Fruit fly (Drosophila melanogaster) whole organism, embryonic: ENCODE data around the gene PIG-U.

Source experiments
- CG10979 ChIP-seq: fragments of 200-800 bp; sonication (Bioruptor generic); optimal IDR thresholded peaks from 2 replicates; lab custom pipeline; 2018; ENCODE audit warnings: missing biosample characterization, mild to moderate bottlenecking, missing genetic modification characterization, moderate library complexity
- CG13123 ChIP-seq: fragments of 200-800 bp; sonication (Bioruptor generic); optimal IDR thresholded peaks from 2 replicates; lab custom pipeline; 2016; ENCODE audit warnings: missing biosample characterization, missing genetic modification characterization
- CG13287 ChIP-seq: fragments of 200-800 bp; sonication (Bioruptor generic); IDR thresholded peaks from 2 replicates; pipeline ENCODE4 v1.3.6; 2022; ENCODE audit warnings: missing biosample characterization, missing genetic modification characterization; ENCODE audit not compliant: partially characterized antibody
- CG15601 ChIP-seq: fragments of 200-800 bp; sonication (Bioruptor generic); optimal IDR thresholded peaks from 3 replicates; lab custom pipeline; 2019; ENCODE audit warnings: missing biosample characterization, mild to moderate bottlenecking, missing genetic modification characterization, moderate library complexity
- CG16779 ChIP-seq: fragments of 200-800 bp; sonication (Bioruptor generic); IDR thresholded peaks from 2 replicates; pipeline ENCODE4 v1.3.6; 2022; ENCODE audit warnings: missing biosample characterization, missing genetic modification characterization
- CG16813 ChIP-seq: fragments of 200-800 bp; sonication (Bioruptor generic); IDR thresholded peaks from 3 replicates; pipeline ENCODE4 v1.3.6; 2022; ENCODE audit warnings: missing biosample characterization, missing genetic modification characterization; ENCODE audit not compliant: partially characterized antibody
- CG17361 ChIP-seq: fragments of 200-800 bp; sonication (Bioruptor generic); IDR thresholded peaks from 3 replicates; pipeline ENCODE4 v1.3.6; 2022; ENCODE audit warnings: missing biosample characterization, missing genetic modification characterization
- CG17612 ChIP-seq: fragments of 200-800 bp; sonication (Bioruptor generic); IDR thresholded peaks from 2 replicates; pipeline ENCODE4 v1.3.6; 2022; ENCODE audit warnings: missing biosample characterization, missing genetic modification characterization
- CG18011 ChIP-seq: fragments of 200-800 bp; sonication (Bioruptor generic); optimal IDR thresholded peaks from 2 replicates; lab custom pipeline; 2017; ENCODE audit warnings: missing biosample characterization, missing genetic modification characterization, mild to moderate bottlenecking, moderate library complexity, missing genotype
- CG2199 ChIP-seq: fragments of 200-800 bp; sonication (Bioruptor generic); IDR thresholded peaks from 3 replicates; pipeline ENCODE4 v1.3.6; 2022; ENCODE audit warnings: missing biosample characterization, missing genetic modification characterization
- CG2712 ChIP-seq: fragments of 200-800 bp; optimal IDR thresholded peaks from 3 replicates; lab custom pipeline; 2019; ENCODE audit warnings: missing biosample characterization, mild to moderate bottlenecking, missing genetic modification characterization, moderate library complexity
- CG30403 ChIP-seq: fragments of 200-800 bp; sonication (Bioruptor generic); optimal IDR thresholded peaks from 3 replicates; lab custom pipeline; 2016; ENCODE audit warnings: missing biosample characterization, missing genetic modification characterization
- CG31365 ChIP-seq: fragments of 200-800 bp; sonication (Bioruptor generic); optimal IDR thresholded peaks from 2 replicates; lab custom pipeline; 2018; ENCODE audit warnings: missing biosample characterization, mild to moderate bottlenecking, missing genetic modification characterization
- CG6765 ChIP-seq: fragments of 200-800 bp; sonication (Bioruptor generic); optimal IDR thresholded peaks from 3 replicates; lab custom pipeline; 2017; ENCODE audit warnings: missing biosample characterization, mild to moderate bottlenecking, missing genetic modification characterization
- CTCF ChIP-seq: fragments of 200-800 bp; sonication (Bioruptor generic); optimal IDR thresholded peaks from 2 replicates; lab custom pipeline; 2017; ENCODE audit warnings: missing biosample characterization, mild to moderate bottlenecking, missing genetic modification characterization, moderate library complexity
- D ChIP-seq, 2 experiments: fragments of 200-800 bp in 1 of 2; fragments of >200 bp in 1 of 2; sonication (Bioruptor generic) in 1 of 2; optimal IDR thresholded peaks; 2 replicates in 1 of 2; 3 replicates in 1 of 2; lab custom pipeline; 2017; ENCODE audit warnings: mild to moderate bottlenecking in 1 of 2, missing biosample characterization in 1 of 2, missing genetic modification characterization in 1 of 2, missing genetic modification reagents in 1 of 2
- D19A ChIP-seq: fragments of 200-800 bp; optimal IDR thresholded peaks from 3 replicates; lab custom pipeline; 2019; ENCODE audit warnings: missing biosample characterization, mild to moderate bottlenecking, missing genetic modification characterization, moderate library complexity
- Deaf1 ChIP-seq: fragments of 200-800 bp; optimal IDR thresholded peaks from 3 replicates; lab custom pipeline; 2019; ENCODE audit warnings: missing biosample characterization, mild to moderate bottlenecking, missing genetic modification characterization, moderate library complexity
- Ets65A ChIP-seq: fragments of 200-800 bp; sonication (Bioruptor generic); peaks from one replicate; lab custom pipeline; 2016; ENCODE audit warnings: missing biosample characterization, missing genetic modification characterization
- Gsc ChIP-seq: fragments of 200-800 bp; sonication (Bioruptor generic); IDR thresholded peaks from 2 replicates; pipeline ENCODE4 v1.3.6; 2022; ENCODE audit warnings: missing biosample characterization, missing genetic modification characterization
- Gug ChIP-seq: fragments of 200-800 bp; sonication (Bioruptor generic); IDR thresholded peaks from 4 replicates; pipeline ENCODE4 v1.3.6; 2022; ENCODE audit warnings: missing biosample characterization, missing genetic modification characterization
- HLH3B ChIP-seq: fragments of 200-800 bp; sonication (Bioruptor generic); IDR thresholded peaks from 2 replicates; pipeline ENCODE4 v1.3.6; 2022; ENCODE audit warnings: missing biosample characterization, missing genetic modification characterization
- Hr51 ChIP-seq, 2 experiments: fragments of 200-800 bp; sonication (Bioruptor generic); optimal IDR thresholded peaks; 2 replicates in 1 of 2; 3 replicates in 1 of 2; lab custom pipeline; 2016 to 2018; ENCODE audit warnings: missing biosample characterization in 2 of 2, missing genetic modification characterization in 2 of 2, mild to moderate bottlenecking in 1 of 2, moderate library complexity in 1 of 2
- MBD-R2 ChIP-seq: fragments of 200-800 bp; sonication (Bioruptor generic); IDR thresholded peaks from 2 replicates; pipeline ENCODE4 v1.3.6; 2022; ENCODE audit warnings: missing biosample characterization, missing genetic modification characterization
- Med ChIP-seq: fragments of 200-800 bp; sonication (Bioruptor generic); peaks from one replicate; lab custom pipeline; 2016; ENCODE audit warnings: missing biosample characterization, missing genetic modification characterization, mild to moderate bottlenecking, inconsistent platforms, moderate library complexity
- Mrtf ChIP-seq: fragments of 200-800 bp; sonication (Bioruptor generic); IDR thresholded peaks from 3 replicates; pipeline ENCODE4 v1.3.6; 2022; ENCODE audit warnings: missing biosample characterization, missing genetic modification characterization
- Pdp1 ChIP-seq, 2 experiments: fragments of 200-800 bp; sonication (Bioruptor generic); optimal IDR thresholded peaks; 3 replicates each; lab custom pipeline; 2016; ENCODE audit warnings: missing biosample characterization in 2 of 2, missing genetic modification characterization in 2 of 2, mild to moderate bottlenecking in 1 of 2, moderate library complexity in 1 of 2
- Rx ChIP-seq: fragments of 200-800 bp; sonication (Bioruptor generic); IDR thresholded peaks from 2 replicates; pipeline ENCODE4 v1.3.6; 2022; ENCODE audit warnings: missing biosample characterization, missing genetic modification characterization
- Scr ChIP-seq: fragments of 200-800 bp; sonication (Bioruptor generic); IDR thresholded peaks from 2 replicates; pipeline ENCODE4 v1.3.6; 2022; ENCODE audit warnings: missing biosample characterization, missing genetic modification characterization; ENCODE audit not compliant: partially characterized antibody
- Sox102F ChIP-seq: fragments of 200-800 bp; sonication (Bioruptor generic); optimal IDR thresholded peaks from 2 replicates; lab custom pipeline; 2018; ENCODE audit warnings: missing biosample characterization, mild to moderate bottlenecking, missing genetic modification characterization, moderate library complexity
- ato ChIP-seq: fragments of 200-800 bp; sonication (Bioruptor generic); IDR thresholded peaks from 2 replicates; pipeline ENCODE4 v1.3.6; 2022; ENCODE audit warnings: missing biosample characterization, missing genetic modification characterization; ENCODE audit not compliant: partially characterized antibody
- dimm ChIP-seq: fragments of 200-800 bp; sonication (Bioruptor generic); IDR thresholded peaks from 2 replicates; pipeline ENCODE4 v1.3.6; 2022; ENCODE audit warnings: missing biosample characterization, missing genetic modification characterization
- dpn ChIP-seq, 2 experiments: fragments of 200-800 bp; sonication (Bioruptor generic); optimal IDR thresholded peaks; 3 replicates each; lab custom pipeline; 2016; ENCODE audit warnings: missing biosample characterization in 2 of 2, missing genetic modification characterization in 2 of 2
- dysf ChIP-seq: fragments of 200-800 bp; sonication (Bioruptor generic); IDR thresholded peaks from 3 replicates; pipeline ENCODE4 v1.3.6; 2022; ENCODE audit warnings: missing biosample characterization, missing genetic modification characterization
- eve ChIP-seq, 2 experiments: fragments of >200 bp; optimal IDR thresholded peaks; 2 replicates each; lab custom pipeline; 2017; ENCODE audit warnings: missing biosample characterization in 2 of 2, missing genetic modification characterization in 2 of 2
- eyg ChIP-seq: fragments of 200-800 bp; sonication (Bioruptor generic); optimal IDR thresholded peaks from 3 replicates; lab custom pipeline; 2016; ENCODE audit warnings: missing biosample characterization, missing genetic modification characterization
- hbn ChIP-seq: fragments of 200-800 bp; sonication (Bioruptor generic); IDR thresholded peaks from 2 replicates; pipeline ENCODE4 v1.3.6; 2022; ENCODE audit warnings: missing biosample characterization, missing genetic modification characterization; ENCODE audit not compliant: partially characterized antibody
- jigr1 ChIP-seq: fragments of 200-800 bp; sonication (Bioruptor generic); IDR thresholded peaks from 3 replicates; pipeline ENCODE4 v1.3.6; 2022; ENCODE audit warnings: missing biosample characterization, missing genetic modification characterization
- nau ChIP-seq: fragments of 200-800 bp; sonication (Bioruptor generic); optimal IDR thresholded peaks from 3 replicates; lab custom pipeline; 2017; ENCODE audit warnings: missing biosample characterization, mild to moderate bottlenecking, missing genetic modification characterization, missing genetic modification reagents
- sima ChIP-seq: fragments of 200-800 bp; sonication (Bioruptor generic); optimal IDR thresholded peaks from 2 replicates; lab custom pipeline; 2016; ENCODE audit warnings: missing biosample characterization, missing genetic modification characterization
- sug ChIP-seq: fragments of 200-800 bp; optimal IDR thresholded peaks from 2 replicates; lab custom pipeline; 2019; ENCODE audit warnings: missing biosample characterization, mild to moderate bottlenecking, missing genetic modification characterization, moderate library complexity
- tin ChIP-seq: fragments of 200-800 bp; sonication (Bioruptor generic); optimal IDR thresholded peaks from 3 replicates; lab custom pipeline; 2016; ENCODE audit warnings: missing biosample characterization, missing genetic modification characterization
- wdn ChIP-seq: fragments of 200-800 bp; sonication (Bioruptor generic); IDR thresholded peaks from 2 replicates; pipeline ENCODE4 v1.3.6; 2022; ENCODE audit warnings: missing biosample characterization, missing genetic modification characterization
- zen ChIP-seq: fragments of 200-800 bp; sonication (Bioruptor generic); optimal IDR thresholded peaks from 3 replicates; lab custom pipeline; 2018; ENCODE audit warnings: missing biosample characterization, mild to moderate bottlenecking, missing genetic modification characterization, moderate library complexity
- zf30C ChIP-seq: fragments of 200-800 bp; sonication (Bioruptor generic); optimal IDR thresholded peaks from 3 replicates; lab custom pipeline; 2018; ENCODE audit warnings: missing biosample characterization, mild to moderate bottlenecking, missing genetic modification characterization
- zfh1 ChIP-seq: fragments of 200-800 bp; sonication (Bioruptor generic); IDR thresholded peaks from 3 replicates; pipeline ENCODE4 v1.3.6; 2022; ENCODE audit warnings: missing biosample characterization, missing genetic modification characterization

The PIG-U gene

DNA sequence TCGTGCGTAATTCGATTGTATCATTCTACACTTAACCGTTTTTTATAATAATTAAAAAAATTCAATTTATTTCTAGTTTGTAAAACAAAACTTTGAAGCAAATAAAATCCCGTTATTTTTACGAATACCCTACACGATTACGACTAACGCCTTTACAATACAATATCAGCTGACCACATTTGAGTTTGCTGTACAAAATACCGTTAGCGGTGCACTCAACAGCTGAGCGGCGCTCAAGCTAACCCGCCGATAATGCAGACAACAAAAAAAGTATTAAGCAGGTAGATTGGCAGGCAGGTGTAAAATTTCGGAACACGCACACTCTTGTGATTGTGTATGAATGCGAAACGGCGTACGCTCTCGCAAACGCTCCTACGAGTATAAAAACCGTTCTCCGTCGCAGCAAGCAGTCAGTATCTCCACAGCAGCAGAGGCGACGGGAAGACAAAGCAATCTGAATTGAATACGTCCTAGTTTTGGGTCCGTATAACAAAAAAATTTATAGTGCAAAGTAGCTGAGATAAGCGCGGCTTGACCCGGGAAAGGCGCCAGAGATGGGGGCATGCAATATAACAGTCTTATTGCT, 6.9 kb downstream of the PIG-U start, which contains the start of gene Acer (continued):
- TF ChIP-seq CG31365 (tag; lab: Kevin White, UChicago) (peak; percentile 35), CG15601 (tag; lab: Kevin White, UChicago) (no peak), nau (no peak), CG18011 (no peak), CTCF (GFP tag; lab: Kevin White, UChicago) (no peak)

DNA sequence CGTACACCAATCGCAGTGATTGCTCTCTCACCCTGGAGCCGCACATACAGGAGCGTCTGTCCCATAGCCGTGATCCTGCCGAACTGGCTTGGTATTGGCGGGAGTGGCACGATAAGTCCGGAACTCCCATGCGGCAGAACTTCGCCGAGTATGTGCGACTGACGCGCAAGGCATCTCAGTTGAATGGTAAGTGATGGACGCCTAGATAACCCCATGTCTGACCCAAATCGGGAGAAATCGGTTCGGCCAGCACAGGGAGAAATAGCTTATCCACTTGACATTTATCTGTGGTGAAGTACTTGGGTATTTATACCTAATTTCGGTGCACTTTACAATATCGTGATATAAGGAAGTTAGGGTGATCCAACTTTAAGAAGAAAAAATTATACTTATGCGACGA, 7.9 kb downstream of the PIG-U start:
- no peak for TF ChIP-seq ato
- no peak for TF ChIP-seq CG17361 (GFP tag; lab: Robert Waterston, UW)
- TF ChIP-seq Hr51 (GFP tag; optimal IDR thresholded peaks at IDR 0.05; lab: Kevin White, UChicago): no peak
- no peak for TF ChIP-seq CG13123
- TF ChIP-seq zfh1: 0 out of 3 replicates have a peak, but pooled peaks have one; percentile 7
- 0 out of 2 replicates have a peak, but pooled peaks have one; percentile 8 for TF ChIP-seq MBD-R2 (GFP tag; lab: Robert Waterston, UW)
- TF ChIP-seq jigr1 (GFP tag; lab: Robert Waterston, UW): no peak
- peak; percentile 14 for TF ChIP-seq Med (GFP tag; lab: Kevin White, UChicago)
- TF ChIP-seq CG16779 (GFP tag; lab: Robert Waterston, UW): no peak
- TF ChIP-seq CG17612 (GFP tag; lab: Robert Waterston, UW): no peak
- no peak for TF ChIP-seq eyg
- TF ChIP-seq sug (tag; lab: Kevin White, UChicago): no peak
- TF ChIP-seq dysf: no peak
- TF ChIP-seq CG10979 (tag; lab: Kevin White, UChicago): no peak
- 0 out of 3 replicates have a peak, but pooled peaks have one; percentile 51 for TF ChIP-seq CG2199 (GFP tag; lab: Robert Waterston, UW)
- no peak for TF ChIP-seq Gsc (GFP tag; lab: Robert Waterston, UW)
- no peak for TF ChIP-seq Rx
- TF ChIP-seq Deaf1 (tag; lab: Kevin White, UChicago): no peak

DNA sequence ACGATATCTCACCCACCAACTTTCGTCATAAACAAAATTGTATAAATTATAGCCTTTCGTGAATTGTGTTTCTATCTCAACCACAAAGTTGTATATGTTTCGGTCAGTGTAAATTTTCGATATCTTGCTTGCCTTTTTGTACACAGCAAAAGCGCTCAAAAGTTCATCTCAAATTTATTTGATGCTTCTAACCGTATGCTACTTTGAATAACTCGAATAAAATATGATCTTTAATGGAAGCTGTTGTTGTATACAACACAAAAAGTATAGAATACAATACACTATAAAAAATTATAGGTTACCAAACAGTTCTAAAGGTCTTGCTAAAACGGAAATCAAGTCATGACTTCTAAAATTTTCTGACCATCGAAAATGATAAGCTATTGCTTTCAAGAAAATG, 10.1 kb downstream of the PIG-U start:
- TF ChIP-seq zf30C (peak; percentile 2), Pdp1 (GFP tag; optimal IDR thresholded peaks at IDR 0.05; lab: Kevin White, UChicago) (peak in 1 of 2 experiments; percentile 71), dpn (GFP tag; optimal IDR thresholded peaks at IDR 0.05; lab: Kevin White, UChicago) (no peak), Ets65A (peak; percentile 61)
- TF ChIP-seq, all 482 proteins: peak for 3

DNA sequence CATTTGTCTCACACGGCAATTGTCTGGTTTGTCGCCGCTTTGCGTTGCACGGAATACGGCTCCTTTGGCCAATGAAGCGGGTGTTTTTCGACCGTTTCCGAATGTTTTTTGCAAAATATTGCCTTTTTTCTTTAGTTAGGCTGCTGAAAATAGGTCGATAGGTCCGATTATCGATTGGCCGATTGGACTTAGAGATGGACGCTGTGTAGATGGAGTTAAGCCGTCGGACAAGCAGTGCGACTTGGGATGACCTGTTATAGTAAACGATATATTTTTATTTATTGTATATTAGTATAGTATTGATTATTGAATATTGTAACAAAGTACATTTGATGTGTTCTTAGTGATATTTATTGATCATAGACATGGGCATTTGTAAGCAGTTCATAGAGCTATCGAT, 13.4 kb downstream of the PIG-U start, which contains the start of the genes lmgA and lmgB:
Gene lmgA, minus strand, starts transcription at position 301 of the 400 bp plus-strand sequence.
Gene lmgB, minus strand, starts transcription at position 301 of the 400 bp plus-strand sequence.
- TF ChIP-seq sima (GFP tag; lab: Kevin White, UChicago) (no peak), CG2712 (peak; percentile 63), MBD-R2 (GFP tag; lab: Robert Waterston, UW) (peak; percentile 70), hbn (GFP tag; lab: Robert Waterston, UW) (peak; percentile 72), D (optimal IDR thresholded peaks at IDR 0.05; lab: Kevin White, UChicago) (no peak), D (GFP tag; optimal IDR thresholded peaks at IDR 0.05; lab: Kevin White, UChicago) (no peak), wdn (GFP tag; lab: Robert Waterston, UW) (no peak), dimm (no peak), CG30403 (peak; percentile 61), Sox102F (GFP tag; lab: Kevin White, UChicago) (peak; percentile 36), eve (GFP tag; optimal IDR thresholded peaks at IDR 0.05; lab: Kevin White, UChicago) (no peak), zen (tag; lab: Kevin White, UChicago) (peak; percentile 50), D19A (tag; lab: Kevin White, UChicago) (peak; percentile 1), HLH3B (peak; percentile 40; the same call in 1 of the 2 replicates), Gug (GFP tag; lab: Robert Waterston, UW) (peak; percentile 62; the same call in 3 of the 4 replicates), CG17612 (GFP tag; lab: Robert Waterston, UW) (no peak), CG16813 (peak; percentile 92), dpn (GFP tag; optimal IDR thresholded peaks at IDR 0.05; lab: Kevin White, UChicago) (peak; percentile 14 to 71), Pdp1 (GFP tag; optimal IDR thresholded peaks at IDR 0.05; lab: Kevin White, UChicago) (peak in 1 of 2 experiments; percentile 29), Mrtf (GFP tag; lab: Robert Waterston, UW) (no peak), CG13287 (GFP tag; lab: Robert Waterston, UW) (peak; percentile 89), Scr (GFP tag; lab: Robert Waterston, UW) (peak; percentile 90), tin (GFP tag; lab: Kevin White, UChicago) (peak; percentile 64), CG6765 (no peak)
